Fruit fly (Drosophila melanogaster) whole organism, embryonic: ENCODE measurements around the gene Cngl.

ENCODE experiments used
- Ada2b ChIP-seq: fragments of 200-800 bp; sonication (Bioruptor generic); IDR thresholded peaks from 2 replicates; pipeline ENCODE4 v1.3.6; 2022; ENCODE audit warnings: missing biosample characterization, missing genetic modification characterization
- CG10209 ChIP-seq: fragments of 200-800 bp; sonication (Bioruptor generic); optimal IDR thresholded peaks from 3 replicates; lab custom pipeline; 2017; ENCODE audit warnings: missing biosample characterization, mild to moderate bottlenecking, missing genetic modification characterization, missing genetic modification reagents
- CG10565 ChIP-seq: fragments of 200-800 bp; sonication (Bioruptor generic); optimal IDR thresholded peaks from 3 replicates; lab custom pipeline; 2016; ENCODE audit warnings: missing biosample characterization, mild to moderate bottlenecking, missing genetic modification characterization
- CG11398 ChIP-seq: fragments of 200-800 bp; sonication (Bioruptor generic); optimal IDR thresholded peaks from 2 replicates; lab custom pipeline; 2016; ENCODE audit warnings: missing biosample characterization, missing genetic modification characterization
- CG12071 ChIP-seq: fragments of 200-800 bp; sonication (Bioruptor generic); optimal IDR thresholded peaks from 3 replicates; lab custom pipeline; 2018; ENCODE audit warnings: missing biosample characterization, mild to moderate bottlenecking, missing genetic modification characterization
- CG12659 ChIP-seq: fragments of 200-800 bp; sonication (Bioruptor generic); optimal IDR thresholded peaks from 3 replicates; lab custom pipeline; 2017; ENCODE audit warnings: mild to moderate bottlenecking, missing biosample characterization, missing genetic modification reagents, missing genetic modification characterization
- CG13624 ChIP-seq: fragments of 200-800 bp; sonication (Bioruptor generic); optimal IDR thresholded peaks from 2 replicates; lab custom pipeline; 2016; ENCODE audit warnings: missing biosample characterization, missing genetic modification characterization
- CG14667 ChIP-seq: fragments of 200-800 bp; sonication (Bioruptor generic); IDR thresholded peaks from 2 replicates; pipeline ENCODE4 v1.3.6; 2022; ENCODE audit warnings: missing biosample characterization, missing genetic modification characterization
- CG14710 ChIP-seq: fragments of 200-800 bp; sonication (Bioruptor generic); optimal IDR thresholded peaks from 3 replicates; lab custom pipeline; 2019; ENCODE audit warnings: missing biosample characterization, mild to moderate bottlenecking, missing genetic modification characterization, moderate library complexity
- CG15696 ChIP-seq: fragments of 200-800 bp; sonication (Bioruptor generic); optimal IDR thresholded peaks from 2 replicates; lab custom pipeline; 2019; ENCODE audit warnings: missing biosample characterization, mild to moderate bottlenecking, missing genetic modification characterization, moderate library complexity
- CG17802 ChIP-seq: fragments of 200-800 bp; sonication (Bioruptor generic); optimal IDR thresholded peaks from 2 replicates; lab custom pipeline; 2018; ENCODE audit warnings: missing biosample characterization, mild to moderate bottlenecking, missing genetic modification characterization, moderate library complexity
- CG30020 ChIP-seq: fragments of 200-800 bp; optimal IDR thresholded peaks from 2 replicates; lab custom pipeline; 2019; ENCODE audit warnings: missing biosample characterization, mild to moderate bottlenecking, missing genetic modification characterization, moderate library complexity
- CG30431 ChIP-seq: fragments of 200-800 bp; sonication (Bioruptor generic); optimal IDR thresholded peaks from 2 replicates; lab custom pipeline; 2017; ENCODE audit warnings: missing biosample characterization, missing genetic modification characterization
- CG4282 ChIP-seq: fragments of 200-800 bp; sonication (Bioruptor generic); optimal IDR thresholded peaks from 2 replicates; lab custom pipeline; 2016; ENCODE audit warnings: missing biosample characterization, missing genetic modification characterization
- CG4730 ChIP-seq: fragments of 200-800 bp; sonication (Bioruptor generic); IDR thresholded peaks from 2 replicates; pipeline ENCODE4 v1.3.6; 2022; ENCODE audit warnings: missing biosample characterization, missing genetic modification characterization
- CG6791 ChIP-seq: fragments of 200-800 bp; sonication (Bioruptor generic); IDR thresholded peaks from 3 replicates; pipeline ENCODE4 v1.3.6; 2022; ENCODE audit warnings: missing biosample characterization, missing genetic modification characterization; ENCODE audit not compliant: partially characterized antibody
- CG6854 ChIP-seq: fragments of 200-800 bp; sonication (Bioruptor generic); optimal IDR thresholded peaks from 3 replicates; lab custom pipeline; 2017; ENCODE audit warnings: missing biosample characterization, mild to moderate bottlenecking, missing genetic modification characterization
- CG7928 ChIP-seq: fragments of 200-800 bp; sonication (Bioruptor generic); optimal IDR thresholded peaks from 2 replicates; lab custom pipeline; 2017; ENCODE audit warnings: missing biosample characterization, mild to moderate bottlenecking, missing genetic modification characterization
- Dll ChIP-seq: fragments of 200-800 bp; sonication (Bioruptor generic); IDR thresholded peaks from 4 replicates; pipeline ENCODE4 v1.3.6; 2022; ENCODE audit warnings: missing biosample characterization, missing genetic modification characterization; ENCODE audit not compliant: partially characterized antibody
- Gsc ChIP-seq: fragments of 200-800 bp; sonication (Bioruptor generic); IDR thresholded peaks from 2 replicates; pipeline ENCODE4 v1.3.6; 2022; ENCODE audit warnings: missing biosample characterization, missing genetic modification characterization
- HHEX ChIP-seq: fragments of 200-800 bp; sonication (Bioruptor generic); optimal IDR thresholded peaks from 3 replicates; lab custom pipeline; 2017; ENCODE audit warnings: missing biosample characterization, mild to moderate bottlenecking, missing genetic modification characterization, missing genetic modification reagents
- Max ChIP-seq: fragments of 200-800 bp; sonication (Bioruptor generic); optimal IDR thresholded peaks from 2 replicates; lab custom pipeline; 2016; ENCODE audit warnings: missing biosample characterization, mild to moderate bottlenecking, missing genetic modification characterization
- Mes4 ChIP-seq: fragments of 200-800 bp; sonication (Bioruptor generic); optimal IDR thresholded peaks from 2 replicates; lab custom pipeline; 2016; ENCODE audit warnings: missing biosample characterization, missing genetic modification characterization
- Nf-YB ChIP-seq: fragments of 200-800 bp; sonication (Bioruptor generic); optimal IDR thresholded peaks from 3 replicates; lab custom pipeline; 2019; ENCODE audit warnings: missing biosample characterization, mild to moderate bottlenecking, missing genetic modification characterization, moderate library complexity
- Ptx1 ChIP-seq: fragments of 200-800 bp; sonication (Bioruptor generic); IDR thresholded peaks from 2 replicates; pipeline ENCODE4 v1.3.6; 2022; ENCODE audit warnings: missing biosample characterization, missing genetic modification characterization
- Sin3A ChIP-seq: fragments of >200 bp; optimal IDR thresholded peaks from 2 replicates; lab custom pipeline; 2018
- ac ChIP-seq: fragments of 200-800 bp; sonication (Bioruptor generic); optimal IDR thresholded peaks from 3 replicates; lab custom pipeline; 2017; ENCODE audit warnings: missing biosample characterization, mild to moderate bottlenecking, missing genetic modification characterization
- al ChIP-seq: fragments of 200-800 bp; sonication (Bioruptor generic); IDR thresholded peaks from 2 replicates; pipeline ENCODE4 v1.3.6; 2022; ENCODE audit warnings: missing biosample characterization, missing genetic modification characterization
- amos ChIP-seq: fragments of 200-800 bp; sonication (Bioruptor generic); IDR thresholded peaks from 2 replicates; pipeline ENCODE4 v1.3.6; 2022; ENCODE audit warnings: missing biosample characterization, missing genetic modification characterization; ENCODE audit not compliant: partially characterized antibody
- caup ChIP-seq: fragments of 200-800 bp; sonication (Bioruptor generic); optimal IDR thresholded peaks from 3 replicates; lab custom pipeline; 2017; ENCODE audit warnings: missing biosample characterization, mild to moderate bottlenecking, missing genetic modification characterization, moderate library complexity; ENCODE audit not compliant: severe bottlenecking
- cwo ChIP-seq: fragments of 200-800 bp; sonication (Bioruptor generic); optimal IDR thresholded peaks from 3 replicates; lab custom pipeline; 2017; ENCODE audit warnings: missing biosample characterization, missing genetic modification characterization, mild to moderate bottlenecking, moderate library complexity, missing genetic modification reagents
- dmrt11E ChIP-seq: fragments of 200-800 bp; sonication (Bioruptor generic); optimal IDR thresholded peaks from 3 replicates; lab custom pipeline; 2018; ENCODE audit warnings: missing biosample characterization, mild to moderate bottlenecking, missing genetic modification characterization, moderate library complexity
- dysf ChIP-seq: fragments of 200-800 bp; sonication (Bioruptor generic); IDR thresholded peaks from 3 replicates; pipeline ENCODE4 v1.3.6; 2022; ENCODE audit warnings: missing biosample characterization, missing genetic modification characterization
- gcm2 ChIP-seq: fragments of 200-800 bp; sonication (Bioruptor generic); optimal IDR thresholded peaks from 2 replicates; lab custom pipeline; 2016; ENCODE audit warnings: missing biosample characterization, missing genetic modification characterization
- ham ChIP-seq: fragments of 200-800 bp; sonication (Bioruptor generic); IDR thresholded peaks from 2 replicates; pipeline ENCODE4 v1.3.6; 2022; ENCODE audit warnings: missing biosample characterization, missing genetic modification characterization
- her ChIP-seq: fragments of 200-800 bp; sonication (Bioruptor generic); optimal IDR thresholded peaks from 2 replicates; lab custom pipeline; 2016; ENCODE audit warnings: missing biosample characterization, missing genetic modification characterization
- kay ChIP-seq: fragments of 200-800 bp; sonication (Bioruptor generic); optimal IDR thresholded peaks from 2 replicates; lab custom pipeline; 2016; ENCODE audit warnings: missing biosample characterization, missing genetic modification characterization
- lola ChIP-seq, 3 experiments: fragments of >200 bp in 2 of 3; fragments of 200-800 bp in 1 of 3; sonication (Bioruptor generic) in 1 of 3; optimal IDR thresholded peaks; 2 replicates each; lab custom pipeline; 2017 to 2019; ENCODE audit warnings: missing biosample characterization in 3 of 3, missing genetic modification characterization in 3 of 3, mild to moderate bottlenecking in 1 of 3, moderate library complexity in 1 of 3
- maf-S ChIP-seq: fragments of 200-800 bp; sonication (Bioruptor generic); optimal IDR thresholded peaks from 2 replicates; lab custom pipeline; 2016; ENCODE audit warnings: missing biosample characterization, missing genetic modification characterization
- nmo ChIP-seq: fragments of 200-800 bp; sonication (Bioruptor generic); optimal IDR thresholded peaks from 2 replicates; lab custom pipeline; 2018; ENCODE audit warnings: missing biosample characterization, mild to moderate bottlenecking, missing genetic modification characterization, moderate library complexity
- onecut ChIP-seq: fragments of 200-800 bp; sonication (Bioruptor generic); IDR thresholded peaks from 2 replicates; pipeline ENCODE4 v1.3.6; 2022; ENCODE audit warnings: missing biosample characterization, missing genetic modification characterization
- p53 ChIP-seq: fragments of 200-800 bp; sonication (Bioruptor generic); optimal IDR thresholded peaks from 2 replicates; lab custom pipeline; 2016; ENCODE audit warnings: missing biosample characterization, missing genetic modification characterization
- peb ChIP-seq: fragments of 200-800 bp; sonication (Bioruptor generic); IDR thresholded peaks from 2 replicates; pipeline ENCODE4 v1.3.6; 2022; ENCODE audit warnings: missing biosample characterization, missing genetic modification characterization
- scrt ChIP-seq: fragments of 200-800 bp; sonication (Bioruptor generic); optimal IDR thresholded peaks from 2 replicates; lab custom pipeline; 2018; ENCODE audit warnings: missing biosample characterization, mild to moderate bottlenecking, missing genetic modification characterization, moderate library complexity
- so ChIP-seq: fragments of 200-800 bp; sonication (Bioruptor generic); IDR thresholded peaks from 3 replicates; pipeline ENCODE4 v1.3.6; 2022; ENCODE audit warnings: missing biosample characterization, missing genetic modification characterization
- sob ChIP-seq: fragments of 200-800 bp; sonication (Bioruptor generic); IDR thresholded peaks from 2 replicates; pipeline ENCODE4 v1.3.6; 2022; ENCODE audit warnings: missing biosample characterization, missing genetic modification characterization
- ssp ChIP-seq: fragments of 200-800 bp; sonication (Bioruptor generic); IDR thresholded peaks from 2 replicates; pipeline ENCODE4 v1.3.6; 2022; ENCODE audit warnings: missing biosample characterization, missing genetic modification characterization
- stc ChIP-seq: fragments of 200-800 bp; sonication (Bioruptor generic); IDR thresholded peaks from 2 replicates; pipeline ENCODE4 v1.3.6; 2022; ENCODE audit warnings: missing biosample characterization, missing genetic modification characterization
- trem ChIP-seq: fragments of 200-800 bp; optimal IDR thresholded peaks from 3 replicates; lab custom pipeline; 2019; ENCODE audit warnings: missing biosample characterization, mild to moderate bottlenecking, missing genetic modification characterization, moderate library complexity
- unc-4 ChIP-seq: fragments of 200-800 bp; sonication (Bioruptor generic); IDR thresholded peaks from 2 replicates; pipeline ENCODE4 v1.3.6; 2022; ENCODE audit warnings: missing biosample characterization, missing genetic modification characterization; ENCODE audit not compliant: partially characterized antibody
- z ChIP-seq: fragments of 200-800 bp; sonication (Bioruptor generic); IDR thresholded peaks from 3 replicates; pipeline ENCODE4 v1.3.6; 2022; ENCODE audit warnings: missing biosample characterization, missing genetic modification characterization

Cngl gene

DNA sequence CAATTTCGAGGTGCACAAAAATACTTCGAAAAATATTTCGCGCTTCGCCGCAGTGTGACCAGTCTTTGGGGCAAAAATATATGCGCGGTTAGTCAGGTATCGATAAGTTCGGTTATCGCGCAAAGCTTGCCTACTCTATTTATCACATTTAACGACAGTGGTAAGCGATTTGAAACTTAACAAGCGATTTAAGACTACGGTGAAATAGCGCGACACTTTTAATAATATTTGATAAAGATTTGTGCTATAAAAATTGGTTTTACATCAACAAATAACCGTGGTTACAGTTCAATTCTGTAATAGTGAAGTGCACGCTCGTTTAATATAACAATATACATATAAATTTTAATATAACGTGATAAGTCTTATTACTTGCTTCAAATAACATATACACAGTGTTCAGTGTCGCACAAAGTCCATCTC is 34.3 kb upstream of the Cngl start, which contains the start of gene mh (continued):
- TF ChIP-seq Max (peak; percentile 34), cwo (GFP tag; lab: Kevin White, UChicago) (no peak), CG30431 (GFP tag; lab: Kevin White, UChicago) (no peak), ham (no peak), dmrt11E (tag; lab: Kevin White, UChicago) (no peak), CG17802 (tag; lab: Kevin White, UChicago) (no peak), Ptx1 (no peak), Gsc (no peak), p53 (GFP tag; lab: Kevin White, UChicago) (no peak), CG15696 (tag; lab: Kevin White, UChicago) (no peak), CG30020 (tag; lab: Kevin White, UChicago) (no peak), kay (GFP tag; lab: Kevin White, UChicago) (no peak), caup (GFP tag; lab: Kevin White, UChicago) (no peak), trem (tag; lab: Kevin White, UChicago) (peak; percentile 9), amos (peak; percentile 75), gcm2 (no peak), Sin3A (lab: Kevin White, UChicago) (peak; percentile 42), CG10209 (GFP tag; lab: Kevin White, UChicago) (no peak), al (GFP tag; lab: Robert Waterston, UW) (0 out of 2 replicates have a peak, but pooled peaks have one; percentile 33), onecut (GFP tag; lab: Robert Waterston, UW) (no peak), CG14710 (peak; percentile 30), ssp (GFP tag; lab: Robert Waterston, UW) (no peak), CG13624 (GFP tag; lab: Kevin White, UChicago) (no peak), CG12659 (GFP tag; lab: Kevin White, UChicago) (peak; percentile 50), z (no peak), scrt (GFP tag; lab: Kevin White, UChicago) (no peak), unc-4 (GFP tag; lab: Robert Waterston, UW) (peak; percentile 56), Dll (peak; percentile 57; the same call in 2 of the 4 replicates), nmo (GFP tag; lab: Kevin White, UChicago) (peak; percentile 62), CG10565 (no peak), CG6854 (no peak), maf-S (GFP tag; lab: Kevin White, UChicago) (no peak), Mes4 (no peak), peb (no peak), CG11398 (GFP tag; lab: Kevin White, UChicago) (no peak), her (GFP tag; lab: Kevin White, UChicago) (no peak), CG4730 (GFP tag; lab: Robert Waterston, UW) (no peak), CG4282 (no peak), CG12071 (no peak), CG14667 (GFP tag; lab: Robert Waterston, UW) (no peak), CG6791 (peak; percentile 79), Nf-YB (GFP tag; lab: Kevin White, UChicago) (no peak), dysf (GFP tag; lab: Robert Waterston, UW) (peak; percentile 48; the same call in 1 of the 3 replicates), sob (GFP tag; lab: Robert Waterston, UW) (no peak; the same call in 1 of the 2 replicates), CG7928 (GFP tag; lab: Kevin White, UChicago) (no peak), HHEX (GFP tag; lab: Kevin White, UChicago) (no peak), ac (no peak), Ada2b (GFP tag; lab: Robert Waterston, UW) (peak; percentile 48), so (GFP tag; lab: Robert Waterston, UW) (no peak), stc (GFP tag; lab: Robert Waterston, UW) (no peak), lola (GFP tag; optimal IDR thresholded peaks at IDR 0.05; lab: Kevin White, UChicago) (peak in 1 of 3 experiments; percentile 15)
